Fruit fly (Drosophila melanogaster): ENCODE results near the gene Dyro.
A peak's percentile ranks its signal among the peaks of the same experiment; 100 is the strongest.

Gene Dyro

dm6 chr3L:11244024-11244576 is 51.6 kb downstream of the Dyro start:
- peak; percentile 92 for TF ChIP-seq pros (GFP tag; optimal IDR thresholded peaks at IDR 0.05)
- TF ChIP-seq chinmo (GFP tag; IDR thresholded peaks at IDR 0.05; ENCODE audit: partially characterized antibody), result 0 out of 4 replicates have a peak, but pooled peaks have one; percentile 12
- TF ChIP-seq zen (tag; optimal IDR thresholded peaks at IDR 0.05), result peak; percentile 30
- TF ChIP-seq Elba2 (GFP tag; optimal IDR thresholded peaks at IDR 0.05), result no peak
- TF ChIP-seq Med (GFP tag), result peak; percentile 35
- peak; percentile 98 for TF ChIP-seq twi (tag; optimal IDR thresholded peaks at IDR 0.05)
- no peak for TF ChIP-seq Nf-YA (GFP tag; IDR thresholded peaks at IDR 0.05)
- TF ChIP-seq ac (GFP tag; optimal IDR thresholded peaks at IDR 0.05), result no peak
- no peak for TF ChIP-seq CG2875 (GFP tag; optimal IDR thresholded peaks at IDR 0.05)
- TF ChIP-seq z (GFP tag; IDR thresholded peaks at IDR 0.05), result peak; percentile 78; the same call in 2 of the 3 replicates
- TF ChIP-seq CG11456 (GFP tag; IDR thresholded peaks at IDR 0.05), result no peak
- TF ChIP-seq CG32767 (GFP tag; IDR thresholded peaks at IDR 0.05), result no peak
- peak; percentile 17 for TF ChIP-seq zf30C (GFP tag; optimal IDR thresholded peaks at IDR 0.05)
- no peak for TF ChIP-seq CG32532 (GFP tag; IDR thresholded peaks at IDR 0.05)
- peak; percentile 9 for TF ChIP-seq CG12391 (tag; optimal IDR thresholded peaks at IDR 0.05)
- peak; percentile 69 for TF ChIP-seq D (optimal IDR thresholded peaks at IDR 0.05)
- TF ChIP-seq D (GFP tag; optimal IDR thresholded peaks at IDR 0.05), result no peak
- peak; percentile 54 for TF ChIP-seq pfk (GFP tag; optimal IDR thresholded peaks at IDR 0.05)
- peak; percentile 18 for TF ChIP-seq abd-A (tag; optimal IDR thresholded peaks at IDR 0.05)
- TF ChIP-seq slbo (GFP tag; IDR thresholded peaks at IDR 0.05), result no peak
- TF ChIP-seq crol (GFP tag; IDR thresholded peaks at IDR 0.05), result 0 out of 2 replicates have a peak, but pooled peaks have one; percentile 17
- TF ChIP-seq CG30020 (tag; optimal IDR thresholded peaks at IDR 0.05), result no peak
- TF ChIP-seq kni (GFP tag; optimal IDR thresholded peaks at IDR 0.05), result peak; percentile 36
- peak; percentile 45 for TF ChIP-seq Kr (GFP tag; optimal IDR thresholded peaks at IDR 0.05)
- peak; percentile 89 for TF ChIP-seq CG13894 (tag; optimal IDR thresholded peaks at IDR 0.05)
- TF ChIP-seq CG8388 (GFP tag; optimal IDR thresholded peaks at IDR 0.05), result peak; percentile 5
- peak; percentile 16 for TF ChIP-seq CG9727 (GFP tag; optimal IDR thresholded peaks at IDR 0.05)

- TF ChIP-seq Bteb2 (GFP tag; optimal IDR thresholded peaks at IDR 0.05) (no peak), jumu (GFP tag; optimal IDR thresholded peaks at IDR 0.05) (no peak), CG15479 (GFP tag; optimal IDR thresholded peaks at IDR 0.05) (peak; percentile 53), pfk (GFP tag; optimal IDR thresholded peaks at IDR 0.05) (no peak), CG2120 (GFP tag; optimal IDR thresholded peaks at IDR 0.05) (no peak), CG15011 (GFP tag; optimal IDR thresholded peaks at IDR 0.05) (no peak), tll (GFP tag; optimal IDR thresholded peaks at IDR 0.05) (peak in 1 of 2 experiments; percentile 86), CG2199 (GFP tag; IDR thresholded peaks at IDR 0.05) (0 out of 3 replicates have a peak, but pooled peaks have one; percentile 37), vfl (GFP tag; optimal IDR thresholded peaks at IDR 0.05) (peak; percentile 3), Awh (GFP tag; IDR thresholded peaks at IDR 0.05) (no peak), cad (GFP tag; optimal IDR thresholded peaks at IDR 0.05) (peak; percentile 37), CG1529 (GFP tag; optimal IDR thresholded peaks at IDR 0.05) (no peak), hth (optimal IDR thresholded peaks at IDR 0.05) (peak; percentile 12), mam (GFP tag; optimal IDR thresholded peaks at IDR 0.05) (no peak), zen (tag; optimal IDR thresholded peaks at IDR 0.05) (peak; percentile 93), twi (tag; optimal IDR thresholded peaks at IDR 0.05) (peak; percentile 30), CG12391 (tag; optimal IDR thresholded peaks at IDR 0.05) (no peak), CG8359 (GFP tag; optimal IDR thresholded peaks at IDR 0.05; ENCODE audit: borderline replicate concordance) (no peak), ssp (GFP tag; IDR thresholded peaks at IDR 0.05) (no peak)
Observed at dm6 chr3L:11243292-11243670, 52.4 kb downstream of the Dyro start.

All from whole organism, embryonic.